Worm (Caenorhabditis elegans) whole organism, L2 larva: ENCODE data around the gene oig-5.

Source experiments
- blmp-1 ChIP-seq: sonication (generic microtip); optimal IDR thresholded peaks from 2 replicates; lab custom pipeline; 2017; ENCODE audit warnings: missing genetic modification characterization, mild to moderate bottlenecking, missing compliant biosample characterization, antibody characterized with exemption, moderate library complexity; ENCODE audit not compliant: insufficient read depth
- ceh-82 ChIP-seq: fragments of 150-350 bp; optimal IDR thresholded peaks from 2 replicates; lab custom pipeline; 2014; ENCODE audit warnings: missing biosample characterization, missing genetic modification characterization
- fos-1 ChIP-seq: fragments of 150-350 bp; optimal IDR thresholded peaks from 2 replicates; lab custom pipeline; 2014; ENCODE audit warnings: missing biosample characterization, missing genetic modification characterization
- lin-13 ChIP-seq: fragments of 150-350 bp; optimal IDR thresholded peaks from 2 replicates; lab custom pipeline; 2014; ENCODE audit warnings: missing biosample characterization, missing genetic modification reagents, missing genetic modification characterization
- mab-5 ChIP-seq: fragments of 150-350 bp; optimal IDR thresholded peaks from 2 replicates; lab custom pipeline; 2014; ENCODE audit warnings: missing biosample characterization, missing genetic modification characterization
- nhr-129 ChIP-seq: fragments of 150-350 bp; optimal IDR thresholded peaks from 2 replicates; lab custom pipeline; 2014; ENCODE audit warnings: missing biosample characterization, missing genetic modification characterization

DNA sequence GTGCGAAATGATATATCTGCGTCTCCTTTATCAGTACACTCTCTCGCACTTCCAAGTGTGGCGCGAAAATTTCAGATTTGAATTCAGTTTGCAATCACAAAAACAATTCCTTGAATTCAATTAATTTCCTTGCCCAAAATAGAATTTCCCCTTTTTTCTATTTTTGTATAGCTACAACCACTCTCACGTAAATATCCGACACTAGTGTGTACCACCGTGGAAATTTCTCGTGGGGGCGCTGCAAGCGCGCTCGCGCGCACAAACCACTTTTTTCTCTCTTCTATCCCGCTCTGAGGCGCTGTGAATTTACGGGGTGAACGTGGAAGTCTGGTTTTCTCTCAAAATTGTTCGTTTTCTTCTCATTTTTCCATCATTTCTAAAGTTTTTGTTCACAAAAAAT lies 25.5 kb upstream of the oig-5 start, which contains the start of gene Y57G11C.8:
- TF ChIP-seq ceh-82, result no peak
- TF ChIP-seq lin-13, result no peak
- TF ChIP-seq mab-5 (tag; lab: Kevin White, UChicago), result no peak
- TF ChIP-seq blmp-1 (tag; lab: Kevin White, UChicago), result no peak
- no peak for TF ChIP-seq nhr-129 (tag; lab: Kevin White, UChicago)
- TF ChIP-seq fos-1, result no peak
